Fruit fly (Drosophila melanogaster) whole organism, embryonic: ENCODE measurements around the gene CG3198.

ENCODE experiments used
- Antp ChIP-seq: fragments of 200-800 bp; sonication (Bioruptor generic); optimal IDR thresholded peaks from 3 replicates; lab custom pipeline; 2016; ENCODE audit warnings: missing biosample characterization, missing genetic modification characterization
- Asciz ChIP-seq: fragments of 200-800 bp; sonication (Bioruptor generic); optimal IDR thresholded peaks from 2 replicates; lab custom pipeline; 2017; ENCODE audit warnings: missing biosample characterization, mild to moderate bottlenecking, missing genetic modification characterization, missing genetic modification reagents
- B-H2 ChIP-seq: fragments of 200-800 bp; sonication (Bioruptor generic); optimal IDR thresholded peaks from 2 replicates; lab custom pipeline; 2018; ENCODE audit warnings: missing biosample characterization, mild to moderate bottlenecking, missing genetic modification characterization
- CG11085 ChIP-seq: fragments of 200-800 bp; sonication (Bioruptor generic); IDR thresholded peaks from 2 replicates; pipeline ENCODE4 v1.3.6; 2022; ENCODE audit warnings: missing biosample characterization, missing genetic modification characterization
- CG12071 ChIP-seq: fragments of 200-800 bp; sonication (Bioruptor generic); optimal IDR thresholded peaks from 3 replicates; lab custom pipeline; 2018; ENCODE audit warnings: missing biosample characterization, mild to moderate bottlenecking, missing genetic modification characterization
- CG12219 ChIP-seq: fragments of 200-800 bp; sonication (Bioruptor generic); optimal IDR thresholded peaks from 3 replicates; lab custom pipeline; 2018; ENCODE audit warnings: missing biosample characterization, mild to moderate bottlenecking, missing genetic modification characterization
- CG13287 ChIP-seq: fragments of 200-800 bp; sonication (Bioruptor generic); IDR thresholded peaks from 2 replicates; pipeline ENCODE4 v1.3.6; 2022; ENCODE audit warnings: missing biosample characterization, missing genetic modification characterization; ENCODE audit not compliant: partially characterized antibody
- CG13775 ChIP-seq: fragments of 200-800 bp; sonication (Bioruptor generic); optimal IDR thresholded peaks from 3 replicates; lab custom pipeline; 2017; ENCODE audit warnings: missing biosample characterization, mild to moderate bottlenecking, missing genetic modification characterization
- CG14014 ChIP-seq: fragments of 200-800 bp; sonication (Bioruptor generic); IDR thresholded peaks from 2 replicates; pipeline ENCODE4 v1.3.6; 2022; ENCODE audit warnings: missing biosample characterization, missing genetic modification characterization
- CG1529 ChIP-seq: fragments of 200-800 bp; sonication (Bioruptor generic); optimal IDR thresholded peaks from 3 replicates; lab custom pipeline; 2018; ENCODE audit warnings: missing biosample characterization, missing genetic modification characterization
- CG17361 ChIP-seq: fragments of 200-800 bp; sonication (Bioruptor generic); IDR thresholded peaks from 3 replicates; pipeline ENCODE4 v1.3.6; 2022; ENCODE audit warnings: missing biosample characterization, missing genetic modification characterization
- CG18262 ChIP-seq: fragments of 200-800 bp; optimal IDR thresholded peaks from 3 replicates; lab custom pipeline; 2019; ENCODE audit warnings: missing biosample characterization, mild to moderate bottlenecking, missing genetic modification characterization, moderate library complexity
- CG30020 ChIP-seq: fragments of 200-800 bp; optimal IDR thresholded peaks from 2 replicates; lab custom pipeline; 2019; ENCODE audit warnings: missing biosample characterization, mild to moderate bottlenecking, missing genetic modification characterization, moderate library complexity
- CG32532 ChIP-seq: fragments of 200-800 bp; sonication (Bioruptor generic); IDR thresholded peaks from 2 replicates; pipeline ENCODE4 v1.3.6; 2022; ENCODE audit warnings: missing biosample characterization, missing genetic modification characterization
- CG32772 ChIP-seq: fragments of 200-800 bp; sonication (Bioruptor generic); IDR thresholded peaks from 2 replicates; pipeline ENCODE4 v1.3.6; 2022; ENCODE audit warnings: missing biosample characterization, missing genetic modification characterization
- CG42726 ChIP-seq: fragments of 200-800 bp; sonication (Bioruptor generic); IDR thresholded peaks from 2 replicates; pipeline ENCODE4 v1.3.6; 2022; ENCODE audit warnings: missing biosample characterization, missing genetic modification characterization; ENCODE audit not compliant: partially characterized antibody
- CG6813 ChIP-seq: fragments of 200-800 bp; sonication (Bioruptor generic); optimal IDR thresholded peaks from 2 replicates; lab custom pipeline; 2017; ENCODE audit warnings: missing biosample characterization, missing genetic modification characterization, mild to moderate bottlenecking, moderate library complexity, missing genetic modification reagents
- CG7357 ChIP-seq: fragments of 200-800 bp; sonication (Bioruptor generic); IDR thresholded peaks from 3 replicates; pipeline ENCODE4 v1.3.6; 2022; ENCODE audit warnings: missing biosample characterization, missing genetic modification characterization
- CG7556 ChIP-seq: fragments of 200-800 bp; sonication (Bioruptor generic); optimal IDR thresholded peaks from 2 replicates; lab custom pipeline; 2017; ENCODE audit warnings: missing biosample characterization, mild to moderate bottlenecking, missing genetic modification characterization
- CG9817 ChIP-seq: fragments of 200-800 bp; sonication (Bioruptor generic); optimal IDR thresholded peaks from 2 replicates; lab custom pipeline; 2018; ENCODE audit warnings: missing biosample characterization, mild to moderate bottlenecking, missing genetic modification characterization, moderate library complexity
- Hr51 ChIP-seq, 2 experiments: fragments of 200-800 bp; sonication (Bioruptor generic); optimal IDR thresholded peaks; 2 replicates in 1 of 2; 3 replicates in 1 of 2; lab custom pipeline; 2016 to 2018; ENCODE audit warnings: missing biosample characterization in 2 of 2, missing genetic modification characterization in 2 of 2, mild to moderate bottlenecking in 1 of 2, moderate library complexity in 1 of 2
- Jarid2 ChIP-seq: fragments of 200-800 bp; sonication (Bioruptor generic); optimal IDR thresholded peaks from 3 replicates; lab custom pipeline; 2017; ENCODE audit warnings: mild to moderate bottlenecking, missing biosample characterization, missing genetic modification reagents, missing genetic modification characterization
- Lim3 ChIP-seq: fragments of 200-800 bp; sonication (Bioruptor generic); IDR thresholded peaks from 2 replicates; pipeline ENCODE4 v1.3.6; 2022; ENCODE audit warnings: missing biosample characterization, missing genetic modification characterization
- Lpt ChIP-seq: fragments of >200 bp; optimal IDR thresholded peaks from 2 replicates; lab custom pipeline; 2018; ENCODE audit warnings: missing biosample characterization, missing genetic modification characterization
- Med ChIP-seq: fragments of 200-800 bp; sonication (Bioruptor generic); peaks from one replicate; lab custom pipeline; 2016; ENCODE audit warnings: missing biosample characterization, missing genetic modification characterization, mild to moderate bottlenecking, inconsistent platforms, moderate library complexity
- Side ChIP-seq: fragments of 200-800 bp; sonication (Bioruptor generic); optimal IDR thresholded peaks from 2 replicates; lab custom pipeline; 2016; ENCODE audit warnings: missing biosample characterization, missing genetic modification characterization
- Sox102F ChIP-seq: fragments of 200-800 bp; sonication (Bioruptor generic); optimal IDR thresholded peaks from 2 replicates; lab custom pipeline; 2018; ENCODE audit warnings: missing biosample characterization, mild to moderate bottlenecking, missing genetic modification characterization, moderate library complexity
- Sry-β ChIP-seq: fragments of 200-800 bp; sonication (Bioruptor generic); optimal IDR thresholded peaks from 2 replicates; lab custom pipeline; 2018; ENCODE audit warnings: missing biosample characterization, mild to moderate bottlenecking, missing genetic modification characterization, moderate library complexity
- Stat92E ChIP-seq, 3 experiments: fragments of >200 bp in 2 of 3; fragments of 200-800 bp in 1 of 3; sonication (Bioruptor generic) in 1 of 3; optimal IDR thresholded peaks; 2 replicates each; lab custom pipeline; 2017 to 2019; ENCODE audit warnings: missing biosample characterization in 3 of 3, missing genetic modification characterization in 3 of 3, mild to moderate bottlenecking in 1 of 3, moderate library complexity in 1 of 3
- Taf1 ChIP-seq: fragments of 200-800 bp; sonication (Bioruptor generic); IDR thresholded peaks from 2 replicates; pipeline ENCODE4 v1.3.6; 2022; ENCODE audit warnings: missing biosample characterization, missing genetic modification characterization
- Tbp ChIP-seq: fragments of >200 bp; optimal IDR thresholded peaks from 2 replicates; lab custom pipeline; 2018; ENCODE audit warnings: missing biosample characterization, missing genetic modification characterization
- Xrp1 ChIP-seq: fragments of 200-800 bp; sonication (Bioruptor generic); IDR thresholded peaks from 2 replicates; pipeline ENCODE4 v1.3.6; 2022; ENCODE audit warnings: missing biosample characterization, missing genetic modification characterization
- abd-A ChIP-seq: fragments of 200-800 bp; sonication (Bioruptor generic); optimal IDR thresholded peaks from 3 replicates; lab custom pipeline; 2019; ENCODE audit warnings: missing biosample characterization, mild to moderate bottlenecking, missing genetic modification characterization, moderate library complexity
- az2 ChIP-seq: fragments of 200-800 bp; sonication (Bioruptor generic); optimal IDR thresholded peaks from 3 replicates; lab custom pipeline; 2016; ENCODE audit warnings: missing biosample characterization, missing genetic modification characterization
- esg ChIP-seq: fragments of 200-800 bp; sonication (Bioruptor generic); conservative IDR thresholded peaks from 2 replicates; pipeline ENCODE4 v1.3.6; 2022; ENCODE audit warnings: missing biosample characterization, missing genetic modification characterization
- exex ChIP-seq: fragments of 200-800 bp; sonication (Bioruptor generic); optimal IDR thresholded peaks from 4 replicates; lab custom pipeline; 2018; ENCODE audit warnings: missing biosample characterization, mild to moderate bottlenecking, missing genetic modification characterization, moderate library complexity
- fd64A ChIP-seq: fragments of 200-800 bp; sonication (Bioruptor generic); optimal IDR thresholded peaks from 3 replicates; lab custom pipeline; 2018; ENCODE audit warnings: missing biosample characterization, mild to moderate bottlenecking, missing genetic modification characterization
- hbn ChIP-seq: fragments of 200-800 bp; sonication (Bioruptor generic); IDR thresholded peaks from 2 replicates; pipeline ENCODE4 v1.3.6; 2022; ENCODE audit warnings: missing biosample characterization, missing genetic modification characterization; ENCODE audit not compliant: partially characterized antibody
- pzg ChIP-seq: fragments of 200-800 bp; sonication (Bioruptor generic); optimal IDR thresholded peaks from 3 replicates; lab custom pipeline; 2018; ENCODE audit warnings: missing biosample characterization, mild to moderate bottlenecking, missing genetic modification characterization, moderate library complexity
- sens ChIP-seq: fragments of 200-800 bp; sonication (Bioruptor generic); peaks from one replicate; lab custom pipeline; 2016; ENCODE audit warnings: missing biosample characterization, missing genetic modification characterization
- sob ChIP-seq: fragments of 200-800 bp; sonication (Bioruptor generic); IDR thresholded peaks from 2 replicates; pipeline ENCODE4 v1.3.6; 2022; ENCODE audit warnings: missing biosample characterization, missing genetic modification characterization
- stc ChIP-seq: fragments of 200-800 bp; sonication (Bioruptor generic); IDR thresholded peaks from 2 replicates; pipeline ENCODE4 v1.3.6; 2022; ENCODE audit warnings: missing biosample characterization, missing genetic modification characterization
- sug ChIP-seq: fragments of 200-800 bp; optimal IDR thresholded peaks from 2 replicates; lab custom pipeline; 2019; ENCODE audit warnings: missing biosample characterization, mild to moderate bottlenecking, missing genetic modification characterization, moderate library complexity
- trem ChIP-seq: fragments of 200-800 bp; optimal IDR thresholded peaks from 3 replicates; lab custom pipeline; 2019; ENCODE audit warnings: missing biosample characterization, mild to moderate bottlenecking, missing genetic modification characterization, moderate library complexity
- zf30C ChIP-seq: fragments of 200-800 bp; sonication (Bioruptor generic); optimal IDR thresholded peaks from 3 replicates; lab custom pipeline; 2018; ENCODE audit warnings: missing biosample characterization, mild to moderate bottlenecking, missing genetic modification characterization

CG3198 gene

dm6 chrX:6656626-6657558 is 16.9 kb downstream of the CG3198 start (continued):
- no peak; the same call in 1 of the 2 replicates for TF ChIP-seq CG32532 (GFP tag; lab: Robert Waterston, UW)
- peak; percentile 21 for TF ChIP-seq Med (GFP tag; lab: Kevin White, UChicago)
- no peak for TF ChIP-seq CG12071 (GFP tag; lab: Kevin White, UChicago)
- TF ChIP-seq Side (GFP tag; lab: Kevin White, UChicago), result no peak
- peak; percentile 63 for TF ChIP-seq Xrp1 (GFP tag; lab: Robert Waterston, UW)
- TF ChIP-seq CG12219, result peak; percentile 30
- TF ChIP-seq hbn (GFP tag; lab: Robert Waterston, UW), result no peak
- peak; percentile 61 for TF ChIP-seq CG18262 (tag; lab: Kevin White, UChicago)
- peak; percentile 61 for TF ChIP-seq sug (tag; lab: Kevin White, UChicago)
- TF ChIP-seq abd-A (tag; lab: Kevin White, UChicago), result peak; percentile 47
- peak in 1 of 2 experiments; percentile 62 for TF ChIP-seq Hr51 (GFP tag; optimal IDR thresholded peaks at IDR 0.05; lab: Kevin White, UChicago)
- peak; percentile 31 for TF ChIP-seq sens

DNA sequence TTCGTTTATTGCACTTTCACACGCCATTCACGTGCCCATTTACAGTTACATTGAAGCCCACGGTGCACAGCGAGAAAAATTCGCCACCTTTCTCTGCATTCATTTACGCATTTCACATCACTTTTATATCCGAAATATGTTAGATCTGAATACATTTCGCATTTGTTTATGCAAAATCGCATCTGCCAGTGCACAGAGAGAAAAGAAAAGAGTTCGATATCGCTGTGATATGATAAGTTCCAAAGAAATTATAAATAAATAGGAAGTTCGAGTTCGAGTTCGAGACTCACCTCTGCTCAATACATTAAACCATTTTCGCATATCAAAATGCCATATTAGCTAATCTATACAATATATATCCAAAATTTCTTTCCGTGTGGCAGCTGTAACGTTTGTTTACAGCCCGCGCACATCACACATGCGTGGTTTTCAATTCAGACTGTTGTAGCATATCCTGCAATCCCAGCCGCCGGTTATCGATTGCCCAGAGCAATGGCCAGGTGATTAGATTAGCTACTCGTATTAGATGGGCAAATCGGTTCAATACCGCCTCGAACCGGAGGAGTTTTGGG is 17.7 kb downstream of the CG3198 start:
- peak; percentile 77 for TF ChIP-seq stc (GFP tag; lab: Robert Waterston, UW)
- peak; percentile 96 for TF ChIP-seq sens
- TF ChIP-seq sob (GFP tag; lab: Robert Waterston, UW), result peak; percentile 80
- TF ChIP-seq CG1529 (GFP tag; lab: Kevin White, UChicago), result peak; percentile 57
- peak; percentile 71 for TF ChIP-seq Asciz (GFP tag; lab: Kevin White, UChicago)
- peak; percentile 85 for TF ChIP-seq esg (GFP tag; lab: Robert Waterston, UW)
- peak; percentile 84 for TF ChIP-seq zf30C (GFP tag; lab: Kevin White, UChicago)
- peak; percentile 17 for TF ChIP-seq B-H2 (GFP tag; lab: Kevin White, UChicago)
- TF ChIP-seq Jarid2 (GFP tag; lab: Kevin White, UChicago), result peak; percentile 66
- peak; percentile 80 for TF ChIP-seq CG14014
- peak; percentile 67 for TF ChIP-seq CG32772 (GFP tag; lab: Robert Waterston, UW)
- TF ChIP-seq CG42726 (GFP tag; lab: Robert Waterston, UW), result no peak
- TF ChIP-seq Sox102F, result peak; percentile 84
- no peak for TF ChIP-seq pzg (GFP tag; lab: Kevin White, UChicago)
- TF ChIP-seq Sry-β (GFP tag; lab: Kevin White, UChicago), result no peak
- peak; percentile 56 for TF ChIP-seq trem (tag; lab: Kevin White, UChicago)
- peak in 1 of 3 experiments; percentile 48 for TF ChIP-seq Stat92E (GFP tag; optimal IDR thresholded peaks at IDR 0.05; lab: Kevin White, UChicago)
- peak; percentile 80 for TF ChIP-seq Antp (GFP tag; lab: Kevin White, UChicago)
- TF ChIP-seq az2 (GFP tag; lab: Kevin White, UChicago), result peak; percentile 81
- peak; percentile 78 for TF ChIP-seq CG9817 (tag; lab: Kevin White, UChicago)
- peak; percentile 42 for TF ChIP-seq CG30020 (tag; lab: Kevin White, UChicago)
- peak; percentile 80 for TF ChIP-seq CG13775 (GFP tag; lab: Kevin White, UChicago)
- peak; percentile 89 for TF ChIP-seq CG7556 (GFP tag; lab: Kevin White, UChicago)
- no peak; the same call in 1 of the 2 replicates for TF ChIP-seq Lim3 (GFP tag; lab: Robert Waterston, UW)
- peak; percentile 74 for TF ChIP-seq exex (tag; lab: Kevin White, UChicago)
- TF ChIP-seq CG6813 (GFP tag; lab: Kevin White, UChicago), result peak; percentile 78
- TF ChIP-seq hbn (GFP tag; lab: Robert Waterston, UW), result no peak
- TF ChIP-seq fd64A, result peak; percentile 18
- no peak for TF ChIP-seq Lpt (GFP tag; lab: Kevin White, UChicago)
- TF ChIP-seq CG11085, result peak; percentile 76
- no peak for TF ChIP-seq Tbp (GFP tag; lab: Kevin White, UChicago)
- peak; percentile 67; the same call in 2 of the 3 replicates for TF ChIP-seq CG7357 (GFP tag; lab: Robert Waterston, UW)
- no peak for TF ChIP-seq CG13287 (GFP tag; lab: Robert Waterston, UW)
- peak; percentile 63 for TF ChIP-seq Taf1 (GFP tag; lab: Robert Waterston, UW)
- TF ChIP-seq CG17361 (GFP tag; lab: Robert Waterston, UW), result peak; percentile 93
